Worm (Caenorhabditis elegans): Measurements from ENCODE around the gene kel-1.

ce11 chrII:11685177-11685576 is 3.6 kb upstream of the kel-1 start, which contains the start of gene C47D12.5:
- TF ChIP-seq him-1 (tag; optimal IDR thresholded peaks at IDR 0.05): no peak
- no peak for TF ChIP-seq dao-5 (tag; optimal IDR thresholded peaks at IDR 0.05)
